Fruit fly (Drosophila melanogaster): ENCODE data around the gene CG33631.

The CG33631 gene

DNA sequence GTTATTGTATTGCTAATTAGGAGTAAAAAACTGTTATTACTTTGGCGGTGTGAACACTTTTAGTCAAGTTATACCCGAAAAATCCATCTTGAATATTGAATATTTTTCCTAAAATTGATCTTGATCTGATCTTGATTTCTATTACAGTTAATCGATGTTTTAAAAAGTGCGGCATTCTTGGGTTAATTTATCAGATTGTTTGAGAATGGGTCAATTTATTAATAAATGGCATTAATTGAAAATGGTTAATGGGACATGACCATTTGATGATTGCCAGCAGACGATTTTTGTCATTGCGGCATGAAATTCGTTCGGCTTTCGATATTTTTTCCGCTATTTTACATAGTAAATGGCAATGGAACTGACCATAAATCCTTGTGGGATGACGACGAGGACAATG is at the start of gene CG33631:
TSS of gene CG33631 (plus strand) at position 301 of the 400 bp plus-strand sequence.
- no peak for TF ChIP-seq noc (tag; optimal IDR thresholded peaks at IDR 0.05)

dm6 chr3R:10024032-10024712 is 39.6 kb upstream of the CG33631 start:
- TF ChIP-seq noc (tag; optimal IDR thresholded peaks at IDR 0.05): no peak

DNA sequence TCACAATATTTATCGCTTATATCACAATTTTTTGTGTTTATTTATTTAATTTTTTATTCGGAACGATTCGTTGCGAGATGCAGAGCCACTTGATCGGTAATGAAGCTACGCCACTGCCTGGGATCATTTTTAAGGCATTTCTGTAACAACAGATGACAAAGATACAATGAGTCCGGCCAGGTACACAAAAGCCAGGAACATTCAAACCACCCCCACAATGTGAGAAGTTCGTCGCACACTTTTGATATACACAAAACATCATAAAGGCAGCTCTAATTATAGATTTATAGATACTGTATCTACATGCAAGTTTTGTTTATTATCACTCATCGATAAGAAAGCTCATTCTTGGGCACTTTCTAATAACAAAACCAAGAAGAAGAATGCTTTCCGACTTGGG is 38.8 kb upstream of the CG33631 start, which contains the start of gene CG31407:
TSS of gene CG31407 (minus strand) at position 101 of the 400 bp plus-strand sequence.
- no peak for TF ChIP-seq noc (tag; optimal IDR thresholded peaks at IDR 0.05)

DNA sequence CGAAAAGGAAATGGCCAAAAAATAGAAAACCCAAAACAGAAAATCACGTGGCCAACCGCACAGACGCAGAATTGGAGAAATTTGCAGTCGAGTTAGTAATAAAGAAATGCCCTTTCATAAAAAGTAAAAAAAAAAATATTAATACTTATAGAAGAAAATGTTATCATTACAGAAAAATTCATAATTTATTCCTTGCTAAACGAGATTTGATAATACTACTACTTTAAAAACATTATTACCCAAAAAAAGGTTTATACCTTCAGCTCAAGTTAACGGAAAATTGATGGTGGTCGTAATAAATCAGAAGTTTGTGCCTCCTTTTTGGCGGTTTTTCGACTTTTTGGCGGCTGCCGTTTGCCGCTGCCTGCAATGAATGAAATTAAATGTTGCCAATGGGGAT is 35.4 kb upstream of the CG33631 start:
- no peak for TF ChIP-seq noc (tag; optimal IDR thresholded peaks at IDR 0.05)

DNA sequence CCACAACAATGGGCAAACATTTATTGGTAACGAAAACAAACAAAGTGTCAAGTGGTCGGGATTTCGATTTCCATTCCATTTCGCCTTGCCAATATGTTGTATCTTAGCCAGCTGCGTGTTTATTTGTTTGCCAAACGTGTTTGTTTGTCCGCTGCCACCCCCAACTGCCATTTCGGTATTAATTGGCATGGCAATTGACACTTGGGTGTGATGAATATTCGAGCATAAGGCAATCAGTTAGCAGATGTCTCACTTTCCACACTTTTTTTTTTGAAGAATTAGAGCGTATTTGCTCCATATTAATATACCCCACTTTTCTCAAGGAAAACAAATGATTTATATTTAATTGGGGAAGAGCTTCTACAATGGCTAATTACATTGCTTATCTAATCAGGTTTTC is 32.3 kb upstream of the CG33631 start:
- no peak for TF ChIP-seq noc (tag; optimal IDR thresholded peaks at IDR 0.05)

dm6 chr3R:10032951-10033720 is 30.7 kb upstream of the CG33631 start:
- no peak for TF ChIP-seq noc (tag; optimal IDR thresholded peaks at IDR 0.05)

DNA sequence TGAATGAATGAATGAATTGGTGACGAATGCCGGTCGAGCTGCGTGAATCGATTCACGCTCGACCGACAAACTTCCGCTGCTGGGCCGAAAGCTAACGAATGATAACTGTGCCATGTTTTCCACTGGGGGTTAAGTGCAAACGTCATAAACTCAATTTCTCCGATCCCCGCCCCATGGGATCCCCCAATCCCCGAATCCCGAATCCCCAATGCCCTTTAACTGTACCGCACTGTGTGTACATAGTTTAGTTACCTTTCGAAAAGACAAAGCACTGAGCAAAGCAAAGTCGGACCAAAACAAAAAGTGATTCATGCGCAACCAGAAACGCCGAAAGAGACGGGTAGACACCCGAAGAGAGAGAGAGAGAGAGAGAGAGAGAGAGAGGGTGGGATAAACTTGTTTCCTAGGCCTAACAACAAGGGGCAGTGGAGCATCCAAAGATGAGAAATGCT is 28.8 kb upstream of the CG33631 start:
- TF ChIP-seq noc (tag; optimal IDR thresholded peaks at IDR 0.05): no peak

dm6 chr3R:10035765-10036164 is 28.0 kb upstream of the CG33631 start:
- TF ChIP-seq noc (tag; optimal IDR thresholded peaks at IDR 0.05): no peak

DNA sequence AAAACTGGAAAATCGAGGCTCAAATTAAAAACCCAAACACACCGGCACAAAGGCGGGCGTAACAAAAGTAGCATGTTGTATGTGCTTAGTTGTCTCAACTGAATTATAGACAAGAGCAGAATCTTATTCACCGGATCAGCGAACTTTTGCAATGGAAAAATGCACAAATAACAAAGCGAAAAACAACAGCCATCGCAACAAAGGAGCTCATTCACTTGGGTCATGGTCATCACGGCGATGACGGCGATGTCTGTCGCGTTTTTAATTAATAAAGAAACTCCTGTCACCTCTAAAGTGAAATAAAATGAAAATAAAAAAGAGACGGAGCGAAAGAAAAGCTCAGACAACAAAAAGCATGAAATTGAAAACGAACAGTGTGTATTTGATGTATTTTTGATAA is 24.6 kb upstream of the CG33631 start:
- TF ChIP-seq noc (tag; optimal IDR thresholded peaks at IDR 0.05): no peak

dm6 chr3R:10040505-10040904 is 23.3 kb upstream of the CG33631 start:
- no peak for TF ChIP-seq noc (tag; optimal IDR thresholded peaks at IDR 0.05)

dm6 chr3R:10042024-10042663 is 21.7 kb upstream of the CG33631 start:
- no peak for TF ChIP-seq noc (tag; optimal IDR thresholded peaks at IDR 0.05)

DNA sequence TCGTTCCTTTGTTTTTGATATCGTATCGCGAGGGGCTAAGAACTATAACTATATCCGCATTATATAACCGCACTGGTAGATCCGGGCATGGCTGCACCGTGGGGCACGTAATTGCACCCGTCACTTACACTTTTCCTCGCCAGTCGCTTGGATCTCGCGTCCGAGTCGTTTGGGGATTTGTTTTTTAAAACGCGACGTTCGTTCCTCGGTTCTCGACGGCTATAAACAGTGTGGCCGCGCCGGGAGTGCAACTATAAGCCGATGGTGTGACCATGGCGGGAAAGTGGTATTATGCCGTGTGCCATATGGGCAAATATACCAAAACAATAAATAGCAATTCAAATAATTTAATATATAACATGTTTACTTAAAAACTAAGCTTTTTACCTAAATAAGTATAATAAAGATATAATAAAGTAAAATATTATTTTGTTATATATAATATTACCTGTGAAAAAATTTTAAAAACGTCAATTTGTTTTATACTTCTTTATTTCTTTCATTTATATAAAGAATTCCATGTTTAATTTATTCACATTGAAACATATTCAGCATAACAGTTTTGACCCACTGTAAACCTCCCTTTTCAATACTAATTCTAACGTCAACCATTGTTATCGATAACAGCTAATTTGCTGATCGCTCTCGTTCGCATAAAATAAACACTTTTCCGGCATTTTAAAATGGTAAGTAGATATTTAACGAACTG is 21.0 kb upstream of the CG33631 start, which contains the start of the genes Mical and CG3909:
TSS of gene Mical (minus strand) at position 232 of the 709 bp plus-strand sequence.
TSS of gene CG3909 (plus strand) at position 607 of the 709 bp plus-strand sequence.
- TF ChIP-seq noc (tag; optimal IDR thresholded peaks at IDR 0.05): peak; percentile 81

DNA sequence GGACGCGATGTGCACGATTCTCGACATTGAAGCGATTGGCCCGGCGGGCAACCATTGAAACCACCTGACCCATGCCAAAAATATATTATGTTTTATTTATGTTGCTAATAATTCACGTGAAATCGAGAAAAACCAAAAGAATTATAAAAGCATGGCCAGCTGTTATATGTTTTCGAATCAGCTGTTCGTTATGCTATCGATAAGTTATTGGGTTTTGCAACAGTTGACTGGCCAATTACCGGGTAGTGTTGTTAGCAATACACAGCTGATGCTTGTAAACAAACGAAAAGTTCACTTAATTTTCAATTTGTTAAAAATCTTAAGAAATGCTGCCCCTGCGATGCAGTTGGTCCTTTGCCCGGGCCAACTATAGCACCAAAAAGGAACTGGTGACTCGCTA is 18.5 kb upstream of the CG33631 start, which contains the start of the genes CG11722 and mtTFB2:
TSS of gene CG11722 (minus strand) at position 200 of the 400 bp plus-strand sequence.
TSS of gene mtTFB2 (plus strand) at position 232 of the 400 bp plus-strand sequence.
- no peak for TF ChIP-seq noc (tag; optimal IDR thresholded peaks at IDR 0.05)

dm6 chr3R:10048035-10048774 is 15.6 kb upstream of the CG33631 start:
- TF ChIP-seq noc (tag; optimal IDR thresholded peaks at IDR 0.05): peak; percentile 65

- no peak for TF ChIP-seq noc (tag; optimal IDR thresholded peaks at IDR 0.05)
Measured at dm6 chr3R:10048775-10048841, 15.2 kb upstream of the CG33631 start, which contains the start of gene CG12811. Gene CG12811 (minus strand): TSS chr3R:10048797.
